Fruit fly (Drosophila melanogaster) whole organism: ENCODE measurements around the gene CG33985.

ENCODE experiments used
- CG8478 ChIP-seq: fragments of >200 bp; optimal IDR thresholded peaks from 2 replicates; lab custom pipeline; 2018; ENCODE audit warnings: inconsistent platforms
- Dll ChIP-seq: fragments of >200 bp; optimal IDR thresholded peaks from 2 replicates; lab custom pipeline; 2017
- EcR ChIP-seq, 2 experiments: fragments of >200 bp; optimal IDR thresholded peaks; 2 replicates each; lab custom pipeline; 2017; ENCODE audit warnings: missing biosample characterization in 2 of 2, missing genetic modification characterization in 2 of 2, missing genetic modification reagents in 2 of 2
- pan ChIP-seq: fragments of >200 bp; optimal IDR thresholded peaks from 2 replicates; lab custom pipeline; 2017
- psq ChIP-seq: fragments of >200 bp; optimal IDR thresholded peaks from 2 replicates; lab custom pipeline; 2017
- usp ChIP-seq: fragments of >200 bp; optimal IDR thresholded peaks from 2 replicates; lab custom pipeline; 2017; ENCODE audit warnings: missing biosample characterization, missing genetic modification characterization, mixed read lengths

- no peak for TF ChIP-seq usp (GFP tag; lab: Kevin White, UChicago)
- TF ChIP-seq pan (lab: Kevin White, UChicago) = no peak
- no peak for TF ChIP-seq EcR (GFP tag; optimal IDR thresholded peaks at IDR 0.05; lab: Kevin White, UChicago)
- no peak for TF ChIP-seq CG8478 (lab: Kevin White, UChicago)
- TF ChIP-seq psq (lab: Kevin White, UChicago) = no peak
- TF ChIP-seq Dll (lab: Kevin White, UChicago) = no peak
Observed at dm6 chr3L:15485302-15485701, 41.3 kb downstream of the CG33985 start, which contains the start of gene Ran-like.
